Fruit fly (Drosophila melanogaster): ENCODE measurements around the gene CG46306.
A peak's percentile ranks its signal among the peaks of the same experiment; 100 is the strongest.

CG46306 gene

dm6 chrX:16793129-16793748, 42.1 kb downstream of the CG46306 start (continued):
- TF ChIP-seq CG15696 (tag; optimal IDR thresholded peaks at IDR 0.05) (no peak), zen (tag; optimal IDR thresholded peaks at IDR 0.05) (peak; percentile 7), dpn (GFP tag; optimal IDR thresholded peaks at IDR 0.05) (no peak), Dip3 (GFP tag; optimal IDR thresholded peaks at IDR 0.05) (no peak), CG8924 (tag; optimal IDR thresholded peaks at IDR 0.05) (peak; percentile 5), Kr (GFP tag; optimal IDR thresholded peaks at IDR 0.05) (no peak)

DNA sequence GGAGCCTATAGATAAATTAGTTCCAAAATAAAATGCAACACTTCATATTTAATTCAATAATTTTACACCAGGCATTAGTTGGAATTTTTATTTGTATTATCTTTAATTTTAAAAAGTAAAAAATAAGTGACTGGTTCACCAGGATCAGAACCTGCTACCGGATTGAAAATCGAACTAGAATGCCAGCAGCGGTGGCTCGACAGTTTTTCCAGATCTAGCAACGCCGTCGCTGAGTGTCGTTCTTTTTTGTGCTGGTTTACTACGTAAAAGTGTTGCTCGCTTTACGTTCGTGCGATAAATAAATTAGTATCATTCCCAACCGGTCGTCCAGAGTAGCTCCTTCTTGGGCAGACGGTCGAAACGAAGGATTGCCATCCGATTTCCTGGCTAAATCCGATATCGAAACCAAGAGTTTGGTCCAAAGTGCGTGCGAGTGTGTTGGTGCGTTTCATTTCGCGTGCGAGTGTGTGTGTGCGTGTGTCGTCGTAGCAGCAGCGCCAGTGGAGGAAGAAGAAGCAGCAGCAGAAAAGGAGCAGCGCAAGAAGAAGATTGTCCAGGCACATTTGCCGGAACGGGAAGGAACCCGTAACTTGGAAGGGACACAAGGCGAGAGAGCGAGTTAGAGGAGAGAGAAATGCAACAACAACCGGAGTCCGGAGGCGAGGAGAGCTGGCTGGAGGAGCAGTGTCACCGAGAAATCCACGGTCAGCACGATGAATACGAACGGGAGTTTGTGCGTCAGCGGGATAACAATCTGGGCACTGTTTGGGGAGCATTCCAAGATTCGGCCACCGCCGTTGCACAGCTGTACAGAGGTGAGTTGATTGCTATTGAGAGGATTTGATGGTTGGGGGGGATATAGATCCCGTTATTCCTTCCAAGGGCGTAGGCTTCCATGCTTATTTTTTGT, 43.1 kb downstream of the CG46306 start, which contains the start of gene CG4768:
CG4768 (plus strand) TSS at position 200 of the 910 bp plus-strand sequence.
- TF ChIP-seq gem (tag; optimal IDR thresholded peaks at IDR 0.05) (no peak), CG3995 (GFP tag; optimal IDR thresholded peaks at IDR 0.05) (peak; percentile 95), NfI (GFP tag; optimal IDR thresholded peaks at IDR 0.05) (peak; percentile 19), CG8290 (GFP tag; optimal IDR thresholded peaks at IDR 0.05) (no peak), CG8290 (tag; optimal IDR thresholded peaks at IDR 0.05) (peak in 1 of 2 experiments; percentile 3), MBD-R2 (GFP tag; IDR thresholded peaks at IDR 0.05) (peak; percentile 33; the same call in 1 of the 2 replicates), Med (GFP tag) (peak; percentile 66), D (optimal IDR thresholded peaks at IDR 0.05) (peak; percentile 64), D (GFP tag; optimal IDR thresholded peaks at IDR 0.05) (no peak), Antp (GFP tag; optimal IDR thresholded peaks at IDR 0.05) (no peak), CG10543 (GFP tag; optimal IDR thresholded peaks at IDR 0.05) (peak; percentile 30), CG15514 (GFP tag; optimal IDR thresholded peaks at IDR 0.05) (peak; percentile 98), CG18476 (GFP tag; optimal IDR thresholded peaks at IDR 0.05) (no peak), insv (GFP tag; optimal IDR thresholded peaks at IDR 0.05) (peak in 1 of 2 experiments; percentile 50), unc-4 (GFP tag; IDR thresholded peaks at IDR 0.05; ENCODE audit: partially characterized antibody) (0 out of 2 replicates have a peak, but pooled peaks have one; percentile 21), Hmx (GFP tag; optimal IDR thresholded peaks at IDR 0.05) (no peak), slbo (GFP tag; IDR thresholded peaks at IDR 0.05) (0 out of 2 replicates have a peak, but pooled peaks have one; percentile 17), CG7839 (tag; optimal IDR thresholded peaks at IDR 0.05) (no peak), Dref (GFP tag; IDR thresholded peaks at IDR 0.05) (peak; percentile 44), kay (GFP tag; optimal IDR thresholded peaks at IDR 0.05) (no peak), NC2β (GFP tag; optimal IDR thresholded peaks at IDR 0.05) (no peak), CG31441 (GFP tag; IDR thresholded peaks at IDR 0.05) (0 out of 2 replicates have a peak, but pooled peaks have one; percentile 13), dan (GFP tag; IDR thresholded peaks at IDR 0.05) (no peak), CG3163 (GFP tag; optimal IDR thresholded peaks at IDR 0.05) (peak; percentile 6), Dfd (GFP tag; optimal IDR thresholded peaks at IDR 0.05) (no peak), pzg (GFP tag; optimal IDR thresholded peaks at IDR 0.05) (peak; percentile 25), MESR4 (GFP tag; optimal IDR thresholded peaks at IDR 0.05) (peak; percentile 85), Adf1 (GFP tag; IDR thresholded peaks at IDR 0.05) (0 out of 2 replicates have a peak, but pooled peaks have one; percentile 42), CG8478 (optimal IDR thresholded peaks at IDR 0.05) (peak; percentile 71), Fer1 (GFP tag; optimal IDR thresholded peaks at IDR 0.05) (peak; percentile 17), YL-1 (GFP tag; optimal IDR thresholded peaks at IDR 0.05) (peak; percentile 10), Vsx1 (GFP tag; optimal IDR thresholded peaks at IDR 0.05) (no peak), HmgZ (tag; optimal IDR thresholded peaks at IDR 0.05) (peak; percentile 0), E2f2 (GFP tag; IDR thresholded peaks at IDR 0.05) (peak; percentile 27; the same call in 1 of the 2 replicates), CG9797 (GFP tag; optimal IDR thresholded peaks at IDR 0.05) (no peak), HmgD (GFP tag; optimal IDR thresholded peaks at IDR 0.05) (peak; percentile 3), BEAF-32 (GFP tag; optimal IDR thresholded peaks at IDR 0.05) (peak; percentile 24), CG12391 (tag; optimal IDR thresholded peaks at IDR 0.05) (peak; percentile 3), CG12659 (GFP tag; optimal IDR thresholded peaks at IDR 0.05) (peak; percentile 2), CrebB (tag; optimal IDR thresholded peaks at IDR 0.05) (no peak), Oaz (GFP tag; IDR thresholded peaks at IDR 0.05) (no peak)

Measured in whole organism, embryonic.